Worm (Caenorhabditis elegans): Measurements from ENCODE around the gene srbc-59.

ce11 chrV:730216-730615 lies 48.2 kb upstream of the srbc-59 start:
- no peak for TF ChIP-seq med-1 (GFP tag; optimal IDR thresholded peaks at IDR 0.05; ENCODE audit: insufficient read depth)
- TF ChIP-seq tab-1 (GFP tag; IDR thresholded peaks at IDR 0.05), result no peak
- no peak for TF ChIP-seq T22C8.4 (GFP tag; IDR thresholded peaks at IDR 0.05)
- no peak for TF ChIP-seq flt-1 (GFP tag; IDR thresholded peaks at IDR 0.05)
- no peak for TF ChIP-seq ztf-29 (GFP tag; IDR thresholded peaks at IDR 0.05)
- TF ChIP-seq klf-2 (GFP tag; conservative IDR thresholded peaks at IDR 0.05), result no peak
